Fruit fly (Drosophila melanogaster): ENCODE measurements around the gene CG14200.

Gene CG14200

dm6 chrX:19495611-19496583 is 592 bp downstream of the CG14200 start (continued):
- TF ChIP-seq salr (GFP tag; optimal IDR thresholded peaks at IDR 0.05): peak in 1 of 2 experiments; percentile 59
- TF ChIP-seq CG6163 (GFP tag; IDR thresholded peaks at IDR 0.05): peak; percentile 61
- TF ChIP-seq vri (GFP tag; optimal IDR thresholded peaks at IDR 0.05): no peak
- peak; percentile 82 for TF ChIP-seq svp (GFP tag)
- peak; percentile 73 for TF ChIP-seq Met (GFP tag; optimal IDR thresholded peaks at IDR 0.05)
- peak; percentile 63 for TF ChIP-seq OdsH (GFP tag; optimal IDR thresholded peaks at IDR 0.05)
- peak; percentile 60 for TF ChIP-seq fkh (GFP tag; optimal IDR thresholded peaks at IDR 0.05)
- TF ChIP-seq net (GFP tag; optimal IDR thresholded peaks at IDR 0.05): peak; percentile 58
- TF ChIP-seq CG15336 (GFP tag; IDR thresholded peaks at IDR 0.05): peak; percentile 72
- TF ChIP-seq lz (GFP tag; optimal IDR thresholded peaks at IDR 0.05): peak; percentile 65
- peak; percentile 64 for TF ChIP-seq Sox102F (GFP tag; optimal IDR thresholded peaks at IDR 0.05)

dm6 chrX:19496808-19497259 is 1.5 kb downstream of the CG14200 start:
- TF ChIP-seq dac (GFP tag; optimal IDR thresholded peaks at IDR 0.05) (no peak), Hr38 (GFP tag; optimal IDR thresholded peaks at IDR 0.05) (no peak), spab (GFP tag; optimal IDR thresholded peaks at IDR 0.05) (no peak), CG11762 (GFP tag; optimal IDR thresholded peaks at IDR 0.05; ENCODE audit: insufficient read depth) (no peak), OdsH (GFP tag; optimal IDR thresholded peaks at IDR 0.05) (no peak), Eip75B (GFP tag; optimal IDR thresholded peaks at IDR 0.05) (peak; percentile 10), salr (GFP tag; optimal IDR thresholded peaks at IDR 0.05) (no peak), dsx (GFP tag; optimal IDR thresholded peaks at IDR 0.05; ENCODE audit: poor library complexity, severe bottlenecking) (peak; percentile 53), cyc (GFP tag; optimal IDR thresholded peaks at IDR 0.05) (peak; percentile 29), CG11294 (GFP tag; IDR thresholded peaks at IDR 0.05) (no peak), CG16779 (tag; optimal IDR thresholded peaks at IDR 0.05) (no peak), net (GFP tag; optimal IDR thresholded peaks at IDR 0.05) (no peak), CG10669 (GFP tag; optimal IDR thresholded peaks at IDR 0.05) (no peak), topi (GFP tag; optimal IDR thresholded peaks at IDR 0.05) (peak; percentile 26), achi (GFP tag; optimal IDR thresholded peaks at IDR 0.05) (no peak), Sox15 (GFP tag; optimal IDR thresholded peaks at IDR 0.05) (no peak), CG6276 (GFP tag; optimal IDR thresholded peaks at IDR 0.05) (no peak), fd85E (GFP tag; optimal IDR thresholded peaks at IDR 0.05) (no peak), vri (GFP tag; optimal IDR thresholded peaks at IDR 0.05) (peak; percentile 61), pdm3 (GFP tag; optimal IDR thresholded peaks at IDR 0.05) (no peak), CG3919 (GFP tag; optimal IDR thresholded peaks at IDR 0.05) (no peak), eg (GFP tag; IDR thresholded peaks at IDR 0.05) (peak; percentile 28; the same call in 1 of the 3 replicates), fkh (GFP tag; optimal IDR thresholded peaks at IDR 0.05) (no peak), CG31627 (GFP tag; optimal IDR thresholded peaks at IDR 0.05) (no peak), Lpt (GFP tag; optimal IDR thresholded peaks at IDR 0.05) (no peak), Sox102F (GFP tag; optimal IDR thresholded peaks at IDR 0.05) (peak; percentile 14), CG6792 (GFP tag; optimal IDR thresholded peaks at IDR 0.05) (no peak), Smox (GFP tag; optimal IDR thresholded peaks at IDR 0.05) (no peak), Sox14 (GFP tag; optimal IDR thresholded peaks at IDR 0.05) (peak; percentile 6), fd59A (GFP tag; optimal IDR thresholded peaks at IDR 0.05) (no peak), CG9139 (GFP tag; optimal IDR thresholded peaks at IDR 0.05) (no peak), ss (GFP tag; optimal IDR thresholded peaks at IDR 0.05) (peak in 1 of 2 experiments; percentile 12), CG11902 (GFP tag; optimal IDR thresholded peaks at IDR 0.05) (no peak), Blimp-1 (GFP tag; optimal IDR thresholded peaks at IDR 0.05) (no peak), CG7368 (GFP tag; optimal IDR thresholded peaks at IDR 0.05) (peak; percentile 31), CG8119 (GFP tag; IDR thresholded peaks at IDR 0.05) (no peak), svp (GFP tag) (peak; percentile 61), Eip93F (GFP tag; optimal IDR thresholded peaks at IDR 0.05) (no peak), CG3032 (tag; optimal IDR thresholded peaks at IDR 0.05) (no peak), Ets96B (tag; optimal IDR thresholded peaks at IDR 0.05) (no peak), Met (GFP tag; optimal IDR thresholded peaks at IDR 0.05) (no peak), esn (GFP tag; optimal IDR thresholded peaks at IDR 0.05) (no peak), CG15336 (GFP tag; IDR thresholded peaks at IDR 0.05) (no peak), CG6163 (GFP tag; IDR thresholded peaks at IDR 0.05) (peak; percentile 61), CG8319 (GFP tag; optimal IDR thresholded peaks at IDR 0.05) (no peak)

Measured in whole organism, prepupa.